Fruit fly (Drosophila melanogaster) whole organism, prepupa: Measurements from ENCODE around the gene Epp.
A peak's percentile ranks its signal among the peaks of the same experiment; 100 is the strongest.

ENCODE experiments used
- CG10631 ChIP-seq: fragments of 200-800 bp; sonication (Bioruptor generic); optimal IDR thresholded peaks from 2 replicates; lab custom pipeline; 2016; ENCODE audit warnings: missing biosample characterization, missing genetic modification characterization
- CG3919 ChIP-seq: fragments of 200-800 bp; sonication (Bioruptor generic); optimal IDR thresholded peaks from 3 replicates; lab custom pipeline; 2016; ENCODE audit warnings: missing biosample characterization, missing genetic modification characterization
- CG7368 ChIP-seq: fragments of 200-800 bp; sonication (Bioruptor generic); optimal IDR thresholded peaks from 3 replicates; lab custom pipeline; 2016; ENCODE audit warnings: missing biosample characterization, missing genetic modification characterization
- Ets21C ChIP-seq: fragments of 200-800 bp; sonication (Bioruptor generic); optimal IDR thresholded peaks from 3 replicates; lab custom pipeline; 2016; ENCODE audit warnings: missing biosample characterization, missing genetic modification characterization
- Hr39 ChIP-seq: fragments of 200-800 bp; sonication (Bioruptor generic); optimal IDR thresholded peaks from 2 replicates; lab custom pipeline; 2016; ENCODE audit warnings: missing biosample characterization, missing genetic modification characterization
- Hr4 ChIP-seq: fragments of 200-800 bp; sonication (Bioruptor generic); optimal IDR thresholded peaks from 3 replicates; lab custom pipeline; 2016; ENCODE audit warnings: missing biosample characterization, missing genetic modification characterization
- Met ChIP-seq: fragments of 200-800 bp; sonication (Bioruptor generic); optimal IDR thresholded peaks from 3 replicates; lab custom pipeline; 2016; ENCODE audit warnings: missing biosample characterization, missing genetic modification characterization
- Smox ChIP-seq: fragments of 200-800 bp; sonication (Bioruptor generic); optimal IDR thresholded peaks from 3 replicates; lab custom pipeline; 2016; ENCODE audit warnings: missing biosample characterization, missing genetic modification characterization
- achi ChIP-seq: fragments of 200-800 bp; sonication (Bioruptor generic); optimal IDR thresholded peaks from 3 replicates; lab custom pipeline; 2016; ENCODE audit warnings: missing biosample characterization, missing genetic modification characterization
- acj6 ChIP-seq: fragments of 200-800 bp; sonication (Bioruptor generic); optimal IDR thresholded peaks from 3 replicates; lab custom pipeline; 2016; ENCODE audit warnings: missing biosample characterization, missing genetic modification characterization
- fd59A ChIP-seq: fragments of 200-800 bp; sonication (Bioruptor generic); optimal IDR thresholded peaks from 2 replicates; lab custom pipeline; 2017; ENCODE audit warnings: missing biosample characterization, mild to moderate bottlenecking, missing genetic modification characterization, missing genetic modification reagents
- spab ChIP-seq: fragments of 200-800 bp; sonication (Bioruptor generic); optimal IDR thresholded peaks from 2 replicates; lab custom pipeline; 2017; ENCODE audit warnings: missing biosample characterization, mild to moderate bottlenecking, missing genetic modification characterization, missing genetic modification reagents

DNA sequence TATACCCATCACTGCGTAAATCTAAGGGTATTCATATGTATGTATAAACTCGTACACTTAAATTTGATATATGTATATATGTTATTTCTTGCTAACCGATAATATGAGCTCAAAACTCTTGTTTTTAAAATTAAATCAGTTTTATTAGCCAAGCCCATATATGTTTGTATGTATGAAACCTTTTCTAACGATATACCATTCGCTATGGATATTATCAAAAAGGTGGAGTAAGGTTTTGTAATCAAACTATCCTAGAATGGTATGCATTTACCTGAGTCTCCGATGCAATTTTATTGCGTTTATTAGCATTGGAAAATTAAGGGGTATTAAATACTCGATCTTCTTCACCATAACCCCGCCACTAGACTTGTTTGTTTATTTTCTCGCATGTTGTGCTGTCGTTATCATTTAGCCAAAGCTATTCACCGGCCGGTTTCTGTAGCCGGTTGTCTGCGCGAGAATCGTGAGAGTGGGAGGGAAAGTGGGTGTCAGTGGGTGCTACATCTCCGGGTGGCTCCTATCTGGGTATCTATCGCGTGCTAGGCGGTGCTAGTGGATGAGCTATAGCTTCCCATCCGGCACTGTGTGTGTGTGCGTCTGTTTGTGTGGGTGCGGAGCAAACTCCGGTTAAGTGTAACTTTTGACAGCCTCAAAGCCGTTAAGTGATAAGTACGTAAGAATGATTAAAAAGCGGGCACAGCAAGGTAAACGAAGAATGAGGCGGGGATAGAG, 15.2 kb upstream of the Epp start:
- TF ChIP-seq spab (GFP tag; lab: Kevin White, UChicago), result no peak
- TF ChIP-seq Smox (GFP tag; lab: Kevin White, UChicago), result no peak
- TF ChIP-seq CG3919, result peak; percentile 3
- no peak for TF ChIP-seq Met (GFP tag; lab: Kevin White, UChicago)
- no peak for TF ChIP-seq Ets21C (GFP tag; lab: Kevin White, UChicago)
- no peak for TF ChIP-seq acj6 (GFP tag; lab: Kevin White, UChicago)
- TF ChIP-seq CG7368 (GFP tag; lab: Kevin White, UChicago), result no peak
- no peak for TF ChIP-seq CG10631
- no peak for TF ChIP-seq achi (GFP tag; lab: Kevin White, UChicago)
- TF ChIP-seq Hr39, result no peak
- peak; percentile 32 for TF ChIP-seq Hr4
- TF ChIP-seq fd59A, result no peak
